Fruit fly (Drosophila melanogaster): ENCODE results near the gene Or85e.

Or85e gene

dm6 chr3R:8669029-8669707 is 33.5 kb upstream of the Or85e start (continued):
- peak; percentile 65; the same call in 1 of the 2 replicates for TF ChIP-seq hbn (GFP tag; IDR thresholded peaks at IDR 0.05; ENCODE audit: partially characterized antibody)
- peak; percentile 97 for TF ChIP-seq CG34422 (GFP tag; IDR thresholded peaks at IDR 0.05)
- TF ChIP-seq CG18476 (GFP tag; optimal IDR thresholded peaks at IDR 0.05): peak; percentile 98
- TF ChIP-seq Six4 (GFP tag; optimal IDR thresholded peaks at IDR 0.05): peak; percentile 96
- peak; percentile 94 for TF ChIP-seq gcm2 (GFP tag; optimal IDR thresholded peaks at IDR 0.05)
- TF ChIP-seq NfI (GFP tag; optimal IDR thresholded peaks at IDR 0.05): peak; percentile 97
- peak; percentile 87 for TF ChIP-seq CG7357 (GFP tag; IDR thresholded peaks at IDR 0.05)
- peak; percentile 86 for TF ChIP-seq CG3065 (GFP tag; optimal IDR thresholded peaks at IDR 0.05)
- peak; percentile 98 for TF ChIP-seq tin (GFP tag; optimal IDR thresholded peaks at IDR 0.05)
- 0 out of 4 replicates have a peak, but pooled peaks have one; percentile 77 for TF ChIP-seq chinmo (GFP tag; IDR thresholded peaks at IDR 0.05; ENCODE audit: partially characterized antibody)
- peak in 1 of 3 experiments; percentile 96 for TF ChIP-seq lola (GFP tag; optimal IDR thresholded peaks at IDR 0.05)
- peak; percentile 92 for TF ChIP-seq esg (GFP tag; conservative IDR thresholded peaks at IDR 0.05)
- TF ChIP-seq Dp (GFP tag; optimal IDR thresholded peaks at IDR 0.05): peak; percentile 38
- peak; percentile 98 for TF ChIP-seq gsb-n (tag; optimal IDR thresholded peaks at IDR 0.05)
- peak; percentile 96 for TF ChIP-seq sim (GFP tag; IDR thresholded peaks at IDR 0.05)
- TF ChIP-seq D (optimal IDR thresholded peaks at IDR 0.05): no peak
- peak; percentile 97 for TF ChIP-seq D (GFP tag; optimal IDR thresholded peaks at IDR 0.05)
- TF ChIP-seq her (GFP tag; optimal IDR thresholded peaks at IDR 0.05): peak; percentile 95
- peak; percentile 97 for TF ChIP-seq CG1647 (GFP tag; optimal IDR thresholded peaks at IDR 0.05)
- no peak for TF ChIP-seq br (optimal IDR thresholded peaks at IDR 0.05)
- peak; percentile 97 for TF ChIP-seq sob (GFP tag; IDR thresholded peaks at IDR 0.05)
- TF ChIP-seq pb (GFP tag; optimal IDR thresholded peaks at IDR 0.05): peak; percentile 92
- TF ChIP-seq CG1792 (GFP tag; optimal IDR thresholded peaks at IDR 0.05): peak; percentile 96
- peak; percentile 91 for TF ChIP-seq ab (GFP tag; optimal IDR thresholded peaks at IDR 0.05)
- TF ChIP-seq unc-4 (GFP tag; IDR thresholded peaks at IDR 0.05; ENCODE audit: partially characterized antibody): peak; percentile 70
- peak; percentile 96 for TF ChIP-seq Vsx1 (GFP tag; optimal IDR thresholded peaks at IDR 0.05)
- TF ChIP-seq vfl (GFP tag; optimal IDR thresholded peaks at IDR 0.05): peak; percentile 94
- TF ChIP-seq knrl (GFP tag; IDR thresholded peaks at IDR 0.05; ENCODE audit: partially characterized antibody): no peak; the same call in 1 of the 3 replicates
- TF ChIP-seq chm (GFP tag; IDR thresholded peaks at IDR 0.05): peak; percentile 98
- peak; percentile 93 for TF ChIP-seq Hmx (GFP tag; optimal IDR thresholded peaks at IDR 0.05)
- peak; percentile 86 for TF ChIP-seq abd-A (tag; optimal IDR thresholded peaks at IDR 0.05)
- TF ChIP-seq Hr78 (GFP tag; optimal IDR thresholded peaks at IDR 0.05): peak in 1 of 2 experiments; percentile 89
- peak; percentile 97 for TF ChIP-seq HLH3B (GFP tag; IDR thresholded peaks at IDR 0.05)
- peak; percentile 98 for TF ChIP-seq BtbVII (GFP tag; optimal IDR thresholded peaks at IDR 0.05)
- peak; percentile 72 for TF ChIP-seq Dref (GFP tag; IDR thresholded peaks at IDR 0.05)
- peak; percentile 91 for TF ChIP-seq gt (GFP tag; IDR thresholded peaks at IDR 0.05)
- peak; percentile 98 for TF ChIP-seq CG17359 (tag; optimal IDR thresholded peaks at IDR 0.05)
- peak; percentile 69; the same call in 1 of the 3 replicates for TF ChIP-seq CG34224 (GFP tag; IDR thresholded peaks at IDR 0.05; ENCODE audit: partially characterized antibody)
- TF ChIP-seq zen (tag; optimal IDR thresholded peaks at IDR 0.05): peak; percentile 96
- peak; percentile 98 for TF ChIP-seq Xbp1 (GFP tag; optimal IDR thresholded peaks at IDR 0.05)
- peak; percentile 98 for TF ChIP-seq CG31441 (GFP tag; IDR thresholded peaks at IDR 0.05)
- peak; percentile 82 for TF ChIP-seq amos (GFP tag; IDR thresholded peaks at IDR 0.05; ENCODE audit: partially characterized antibody)
- peak; percentile 65 for TF ChIP-seq Elba2 (GFP tag; optimal IDR thresholded peaks at IDR 0.05)
- peak; percentile 90 for TF ChIP-seq Nf-YC (tag; optimal IDR thresholded peaks at IDR 0.05)
- peak; percentile 98 for TF ChIP-seq dmrt99B (tag; optimal IDR thresholded peaks at IDR 0.05)
- TF ChIP-seq lov (optimal IDR thresholded peaks at IDR 0.05): no peak
- peak; percentile 94 for TF ChIP-seq lov (GFP tag; IDR thresholded peaks at IDR 0.05)
- TF ChIP-seq CG14710 (tag; optimal IDR thresholded peaks at IDR 0.05): peak; percentile 97
- TF ChIP-seq sr (GFP tag; IDR thresholded peaks at IDR 0.05): peak; percentile 89

Measured in whole organism, embryonic.